Worm (Caenorhabditis elegans) whole organism, midembryonic: ENCODE data around the gene cdkl-1.

ENCODE experiments used
- cog-1 ChIP-seq: sonication (generic microtip); optimal IDR thresholded peaks from 2 replicates; lab custom pipeline; 2016; ENCODE audit warnings: missing genetic modification characterization, missing compliant biosample characterization
- flt-1 ChIP-seq: fragments of 200-800 bp; sonication (Bioruptor generic); IDR thresholded peaks from 2 replicates; pipeline ENCODE4 v1.3.6; 2022; ENCODE audit warnings: missing genetic modification characterization, missing compliant biosample characterization
- ref-1 ChIP-seq: fragments of 200-800 bp; sonication (Bioruptor generic); conservative IDR thresholded peaks from 2 replicates; pipeline ENCODE4 v1.3.6; 2022; ENCODE audit warnings: missing genetic modification reagents, missing genetic modification characterization, missing compliant biosample characterization
- tab-1 ChIP-seq: fragments of 200-800 bp; sonication (Bioruptor generic); IDR thresholded peaks from 2 replicates; pipeline ENCODE4 v1.3.6; 2022; ENCODE audit warnings: missing genetic modification characterization, missing compliant biosample characterization
- ztf-23 ChIP-seq: fragments of 200-800 bp; sonication (Bioruptor generic); IDR thresholded peaks from 2 replicates; pipeline ENCODE4 v1.3.6; 2022; ENCODE audit warnings: missing genetic modification reagents, missing genetic modification characterization, missing compliant biosample characterization
- ztf-29 ChIP-seq: fragments of 200-800 bp; sonication (Bioruptor generic); IDR thresholded peaks from 2 replicates; pipeline ENCODE4 v1.3.6; 2022; ENCODE audit warnings: missing genetic modification reagents, missing genetic modification characterization, missing compliant biosample characterization

ce11 chrV:11053827-11054226 is 44.9 kb upstream of the cdkl-1 start, which contains the start of gene T04C12.7:
- TF ChIP-seq flt-1 (GFP tag; lab: Robert Waterston, UW) (no peak), ref-1 (no peak), cog-1 (tag; lab: Kevin White, UChicago) (no peak), tab-1 (GFP tag; lab: Robert Waterston, UW) (no peak), ztf-23 (GFP tag; lab: Robert Waterston, UW) (no peak), ztf-29 (no peak)
